Worm (Caenorhabditis elegans) whole organism, L2 larva: ENCODE results near the gene T01D1.5.

ENCODE experiments used
- C34F6.9 ChIP-seq: fragments of 150-350 bp; optimal IDR thresholded peaks from 2 replicates; lab custom pipeline; 2014; ENCODE audit warnings: missing biosample characterization, missing genetic modification characterization
- F13H6.1 ChIP-seq: sonication (generic microtip); optimal IDR thresholded peaks from 2 replicates; lab custom pipeline; 2016; ENCODE audit warnings: missing genetic modification characterization, missing compliant biosample characterization
- R02D3.7 ChIP-seq: fragments of 150-350 bp; optimal IDR thresholded peaks from 2 replicates; lab custom pipeline; 2014; ENCODE audit warnings: missing biosample characterization, missing genetic modification characterization
- Y55F3AM.14 ChIP-seq: fragments of 200-800 bp; sonication (Bioruptor generic); optimal IDR thresholded peaks from 2 replicates; lab custom pipeline; 2018; ENCODE audit warnings: mild to moderate bottlenecking, missing genetic modification characterization, missing compliant biosample characterization
- ZK546.5 ChIP-seq: sonication (generic microtip); optimal IDR thresholded peaks from 2 replicates; lab custom pipeline; 2017; ENCODE audit warnings: missing biosample characterization, missing genetic modification characterization
- alr-1 ChIP-seq: fragments of 150-350 bp; optimal IDR thresholded peaks from 2 replicates; lab custom pipeline; 2014; ENCODE audit warnings: missing biosample characterization, missing genetic modification characterization
- aly-2 ChIP-seq: fragments of 150-350 bp; optimal IDR thresholded peaks from 2 replicates; lab custom pipeline; 2014; ENCODE audit warnings: missing biosample characterization, missing genetic modification characterization
- ama-1 ChIP-seq: fragments of 150-350 bp; optimal IDR thresholded peaks from 2 replicates; lab custom pipeline; 2018; ENCODE audit warnings: inconsistent platforms
- blmp-1 ChIP-seq: sonication (generic microtip); optimal IDR thresholded peaks from 2 replicates; lab custom pipeline; 2017; ENCODE audit warnings: missing genetic modification characterization, mild to moderate bottlenecking, missing compliant biosample characterization, antibody characterized with exemption, moderate library complexity; ENCODE audit not compliant: insufficient read depth
- ceh-16 ChIP-seq: fragments of 150-350 bp; optimal IDR thresholded peaks from 2 replicates; lab custom pipeline; 2014; ENCODE audit warnings: missing biosample characterization, missing genetic modification characterization
- ceh-82 ChIP-seq: fragments of 150-350 bp; optimal IDR thresholded peaks from 2 replicates; lab custom pipeline; 2014; ENCODE audit warnings: missing biosample characterization, missing genetic modification characterization
- crh-2 ChIP-seq: sonication (generic microtip); optimal IDR thresholded peaks from 2 replicates; lab custom pipeline; 2017; ENCODE audit warnings: missing biosample characterization, missing genetic modification characterization
- dmd-4 ChIP-seq: sonication (generic microtip); optimal IDR thresholded peaks from 2 replicates; lab custom pipeline; 2017; ENCODE audit warnings: missing biosample characterization, missing genetic modification characterization
- egl-27 ChIP-seq: sonication (generic microtip); optimal IDR thresholded peaks from 3 replicates; lab custom pipeline; 2017; ENCODE audit warnings: missing biosample characterization, missing genetic modification reagents, missing genetic modification characterization
- elt-1 ChIP-seq: fragments of 150-350 bp; optimal IDR thresholded peaks from 2 replicates; lab custom pipeline; 2014; ENCODE audit warnings: missing biosample characterization, missing genetic modification characterization
- elt-3 ChIP-seq: sonication (generic microtip); optimal IDR thresholded peaks from 2 replicates; lab custom pipeline; 2017; ENCODE audit warnings: missing biosample characterization, missing genetic modification characterization
- fos-1 ChIP-seq: fragments of 150-350 bp; optimal IDR thresholded peaks from 2 replicates; lab custom pipeline; 2014; ENCODE audit warnings: missing biosample characterization, missing genetic modification characterization
- gmeb-1 ChIP-seq: fragments of 150-350 bp; optimal IDR thresholded peaks from 2 replicates; lab custom pipeline; 2014; ENCODE audit warnings: missing biosample characterization, missing genetic modification characterization
- lin-11 ChIP-seq: fragments of 150-350 bp; sonication (generic microtip); optimal IDR thresholded peaks from 2 replicates; lab custom pipeline; 2014; ENCODE audit warnings: missing biosample characterization, missing genetic modification characterization, inconsistent platforms, mixed read lengths
- lin-13 ChIP-seq: fragments of 150-350 bp; optimal IDR thresholded peaks from 2 replicates; lab custom pipeline; 2014; ENCODE audit warnings: missing biosample characterization, missing genetic modification reagents, missing genetic modification characterization
- lin-39 ChIP-seq: fragments of 150-350 bp; optimal IDR thresholded peaks from 2 replicates; lab custom pipeline; 2014; ENCODE audit warnings: missing biosample characterization, missing genetic modification reagents, missing genetic modification characterization
- lsy-2 ChIP-seq, 2 experiments: fragments of 150-350 bp in 1 of 2; sonication (generic microtip) in 1 of 2; optimal IDR thresholded peaks; 2 replicates each; lab custom pipeline; 2014 to 2017; ENCODE audit warnings: missing biosample characterization in 2 of 2, missing genetic modification characterization in 2 of 2
- mab-5 ChIP-seq: fragments of 150-350 bp; optimal IDR thresholded peaks from 2 replicates; lab custom pipeline; 2014; ENCODE audit warnings: missing biosample characterization, missing genetic modification characterization
- mbf-1 ChIP-seq: sonication (generic microtip); optimal IDR thresholded peaks from 2 replicates; lab custom pipeline; 2017; ENCODE audit warnings: missing biosample characterization, missing genetic modification characterization
- mdl-1 ChIP-seq, 2 experiments: fragments of 150-350 bp in 1 of 2; sonication (generic microtip) in 1 of 2; optimal IDR thresholded peaks; 2 replicates each; lab custom pipeline; 2017; ENCODE audit warnings: missing biosample characterization in 2 of 2, missing genetic modification characterization in 2 of 2
- nhr-10 ChIP-seq: sonication (generic microtip); optimal IDR thresholded peaks from 2 replicates; lab custom pipeline; 2017; ENCODE audit warnings: missing biosample characterization, missing genetic modification characterization
- nhr-11 ChIP-seq: fragments of 150-350 bp; optimal IDR thresholded peaks from 2 replicates; lab custom pipeline; 2014; ENCODE audit warnings: missing biosample characterization, missing genetic modification characterization
- nhr-12 ChIP-seq: fragments of 150-350 bp; optimal IDR thresholded peaks from 2 replicates; lab custom pipeline; 2014; ENCODE audit warnings: missing biosample characterization, missing genetic modification characterization
- nhr-129 ChIP-seq: fragments of 150-350 bp; optimal IDR thresholded peaks from 2 replicates; lab custom pipeline; 2014; ENCODE audit warnings: missing biosample characterization, missing genetic modification characterization
- nhr-21 ChIP-seq: fragments of 150-350 bp; optimal IDR thresholded peaks from 2 replicates; lab custom pipeline; 2014; ENCODE audit warnings: missing biosample characterization, missing genetic modification characterization
- nhr-23 ChIP-seq: fragments of 150-350 bp; optimal IDR thresholded peaks from 2 replicates; lab custom pipeline; 2014; ENCODE audit warnings: missing biosample characterization, missing genetic modification reagents, missing genetic modification characterization
- nhr-237 ChIP-seq: fragments of 150-350 bp; optimal IDR thresholded peaks from 2 replicates; lab custom pipeline; 2014; ENCODE audit warnings: missing biosample characterization, missing genetic modification characterization
- nhr-25 ChIP-seq: fragments of 150-350 bp; sonication (generic microtip); optimal IDR thresholded peaks from 3 replicates; lab custom pipeline; 2014; ENCODE audit warnings: missing biosample characterization, missing genetic modification characterization
- nhr-6 ChIP-seq: fragments of 150-350 bp; optimal IDR thresholded peaks from 2 replicates; lab custom pipeline; 2014; ENCODE audit warnings: missing biosample characterization, missing genetic modification characterization
- nhr-77 ChIP-seq: fragments of 150-350 bp; optimal IDR thresholded peaks from 2 replicates; lab custom pipeline; 2014; ENCODE audit warnings: missing biosample characterization, missing genetic modification characterization
- peb-1 ChIP-seq: fragments of 150-350 bp; optimal IDR thresholded peaks from 2 replicates; lab custom pipeline; 2014; ENCODE audit warnings: missing biosample characterization, missing genetic modification characterization
- sem-4 ChIP-seq: fragments of 150-350 bp; optimal IDR thresholded peaks from 2 replicates; lab custom pipeline; 2014; ENCODE audit warnings: missing biosample characterization, missing genetic modification reagents, missing genetic modification characterization
- skn-1 ChIP-seq: sonication (generic microtip); optimal IDR thresholded peaks from 2 replicates; lab custom pipeline; 2017; ENCODE audit warnings: missing biosample characterization, missing genetic modification characterization
- sma-3 ChIP-seq: sonication (generic microtip); optimal IDR thresholded peaks from 2 replicates; lab custom pipeline; 2016; ENCODE audit warnings: missing genetic modification reagents, missing genetic modification characterization, missing compliant biosample characterization
- sma-9 ChIP-seq, 2 experiments: fragments of 150-350 bp in 1 of 2; sonication (generic microtip) in 1 of 2; optimal IDR thresholded peaks; 2 replicates each; lab custom pipeline; 2014 to 2016; ENCODE audit warnings: missing genetic modification characterization in 2 of 2, mild to moderate bottlenecking in 1 of 2, missing biosample characterization in 1 of 2, missing compliant biosample characterization in 1 of 2, missing genetic modification reagents in 1 of 2, moderate library complexity in 1 of 2
- snpc-4 ChIP-seq: fragments of 150-350 bp; optimal IDR thresholded peaks from 2 replicates; lab custom pipeline; 2014; ENCODE audit warnings: missing biosample characterization, missing genetic modification characterization
- unc-39 ChIP-seq: fragments of 150-350 bp; optimal IDR thresholded peaks from 2 replicates; lab custom pipeline; 2014; ENCODE audit warnings: missing biosample characterization, missing genetic modification characterization
- unc-55 ChIP-seq: fragments of 150-350 bp; sonication (generic microtip); optimal IDR thresholded peaks from 3 replicates; lab custom pipeline; 2014; ENCODE audit warnings: missing biosample characterization, missing genetic modification reagents, missing genetic modification characterization
- unc-62 ChIP-seq: fragments of 150-350 bp; optimal IDR thresholded peaks from 2 replicates; lab custom pipeline; 2014; ENCODE audit warnings: missing biosample characterization, missing genetic modification reagents, missing genetic modification characterization
- zag-1 ChIP-seq: fragments of 150-350 bp; optimal IDR thresholded peaks from 2 replicates; lab custom pipeline; 2014; ENCODE audit warnings: missing biosample characterization, missing genetic modification characterization
- ztf-1 ChIP-seq: fragments of 200-800 bp; sonication (Bioruptor generic); conservative IDR thresholded peaks from 2 replicates; pipeline ENCODE4 v1.3.6; 2022; ENCODE audit warnings: missing genetic modification characterization, missing compliant biosample characterization
- ztf-11 ChIP-seq: sonication (generic microtip); optimal IDR thresholded peaks from 2 replicates; lab custom pipeline; 2017; ENCODE audit warnings: missing biosample characterization, missing genetic modification characterization
- ztf-4 ChIP-seq: fragments of 150-350 bp; optimal IDR thresholded peaks from 2 replicates; lab custom pipeline; 2014; ENCODE audit warnings: missing biosample characterization, missing genetic modification characterization

The T01D1.5 gene

DNA sequence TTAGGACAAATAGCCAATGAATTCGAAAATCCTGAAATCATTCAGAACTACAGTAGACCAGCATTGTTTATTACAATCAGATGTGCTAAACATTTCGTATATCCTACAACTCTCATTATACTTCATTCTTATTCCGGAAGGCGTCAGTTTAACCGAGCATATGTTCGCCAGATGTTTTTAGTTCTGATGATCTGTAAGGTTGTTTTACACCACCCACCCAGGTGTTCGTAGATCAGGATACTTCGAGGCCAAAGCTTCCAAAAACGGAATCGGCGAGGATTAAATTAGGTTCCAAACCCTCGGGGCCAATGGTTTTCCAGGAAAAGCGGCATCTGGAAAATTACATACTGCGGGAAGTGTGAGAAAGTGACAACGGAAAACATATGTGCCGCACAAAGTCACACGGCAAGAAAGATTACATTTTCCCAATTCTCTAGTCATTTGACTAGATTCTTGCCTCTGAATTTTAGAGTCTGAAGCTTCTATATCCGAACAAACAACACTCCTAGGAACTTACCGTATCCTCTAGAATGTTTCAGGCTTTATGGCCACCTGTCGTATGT lies 28.2 kb downstream of the T01D1.5 start:
- TF ChIP-seq unc-39 (tag; lab: Kevin White, UChicago) (no peak), nhr-11 (tag; lab: Kevin White, UChicago) (no peak), lsy-2 (tag; optimal IDR thresholded peaks at IDR 0.05; lab: Kevin White, UChicago) (peak in 1 of 2 experiments; percentile 26), zag-1 (tag; lab: Kevin White, UChicago) (no peak), mdl-1 (tag; optimal IDR thresholded peaks at IDR 0.05; lab: Kevin White, UChicago) (no peak), sma-9 (GFP tag; optimal IDR thresholded peaks at IDR 0.05; lab: Kevin White, UChicago) (peak; percentile 29), sma-9 (tag; optimal IDR thresholded peaks at IDR 0.05; lab: Kevin White, UChicago) (no peak), lin-11 (tag; lab: Kevin White, UChicago) (peak; percentile 14), F13H6.1 (tag; lab: Kevin White, UChicago) (no peak)

DNA sequence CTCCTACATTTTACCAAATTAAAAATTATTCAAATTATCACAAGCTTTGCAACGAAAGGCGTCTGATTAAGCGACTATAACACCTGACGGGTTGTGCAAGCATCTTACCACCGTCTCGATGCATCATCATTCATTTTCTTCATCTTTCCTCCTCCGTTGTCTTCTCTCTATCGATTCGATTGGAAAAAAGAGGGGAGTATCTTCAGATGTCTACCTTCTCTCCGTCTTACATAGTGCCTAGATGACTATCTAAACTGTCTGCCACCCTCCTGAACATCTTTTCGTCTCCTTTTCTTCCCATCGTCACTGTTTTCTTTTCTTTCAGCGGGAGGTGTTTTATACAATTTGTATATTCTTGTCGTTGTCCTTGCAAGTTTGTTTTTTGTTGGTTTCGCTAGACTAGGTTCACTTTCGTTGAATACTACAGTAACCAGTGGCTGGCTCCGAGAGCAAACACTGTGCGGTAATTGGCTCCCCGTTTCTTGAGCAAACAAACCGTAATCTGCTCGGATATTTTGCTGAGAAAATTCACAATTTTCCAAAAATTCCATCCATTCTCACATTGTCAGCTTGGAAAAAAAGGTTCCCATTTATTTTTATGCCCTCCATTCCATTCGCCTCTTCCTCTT lies 29.5 kb downstream of the T01D1.5 start:
- no peak for TF ChIP-seq ztf-1 (GFP tag; lab: Robert Waterston, UW)
- no peak for TF ChIP-seq sem-4 (tag; lab: Kevin White, UChicago)
- TF ChIP-seq zag-1 (tag; lab: Kevin White, UChicago): no peak
- TF ChIP-seq skn-1: no peak
- TF ChIP-seq nhr-23 (tag; lab: Kevin White, UChicago): no peak
- peak; percentile 17 for TF ChIP-seq F13H6.1 (tag; lab: Kevin White, UChicago)
- TF ChIP-seq C34F6.9 (tag; lab: Kevin White, UChicago): peak; percentile 45
- TF ChIP-seq mbf-1: no peak
- TF ChIP-seq crh-2 (tag; lab: Kevin White, UChicago): peak; percentile 46
- no peak for TF ChIP-seq elt-3 (tag; lab: Kevin White, UChicago)
- no peak for TF ChIP-seq mdl-1 (tag; optimal IDR thresholded peaks at IDR 0.05; lab: Kevin White, UChicago)
- peak in 1 of 2 experiments; percentile 42 for TF ChIP-seq lsy-2 (tag; optimal IDR thresholded peaks at IDR 0.05; lab: Kevin White, UChicago)
- TF ChIP-seq lin-13 (GFP tag; lab: Kevin White, UChicago): peak; percentile 13
- TF ChIP-seq nhr-129: peak; percentile 70
- TF ChIP-seq sma-3 (GFP tag; lab: Kevin White, UChicago): peak; percentile 5
- no peak for TF ChIP-seq unc-62 (GFP tag; lab: Kevin White, UChicago)
- TF ChIP-seq gmeb-1 (tag; lab: Kevin White, UChicago): peak; percentile 13
- TF ChIP-seq sma-9 (GFP tag; optimal IDR thresholded peaks at IDR 0.05; lab: Kevin White, UChicago): peak; percentile 39
- no peak for TF ChIP-seq sma-9 (tag; optimal IDR thresholded peaks at IDR 0.05; lab: Kevin White, UChicago)
- TF ChIP-seq fos-1 (tag; lab: Kevin White, UChicago): peak; percentile 61
- TF ChIP-seq nhr-6 (tag; lab: Kevin White, UChicago): no peak
- TF ChIP-seq nhr-12: no peak
- TF ChIP-seq peb-1: no peak
- no peak for TF ChIP-seq R02D3.7
- TF ChIP-seq ztf-11 (tag; lab: Kevin White, UChicago): no peak
- no peak for TF ChIP-seq ceh-82 (tag; lab: Kevin White, UChicago)
- no peak for TF ChIP-seq lin-39 (tag; lab: Kevin White, UChicago)
- TF ChIP-seq Y55F3AM.14 (GFP tag; lab: Kevin White, UChicago): no peak
- no peak for TF ChIP-seq snpc-4 (tag; lab: Kevin White, UChicago)
- TF ChIP-seq egl-27: no peak
- TF ChIP-seq aly-2: no peak
- peak; percentile 37 for TF ChIP-seq nhr-25 (tag; lab: Kevin White, UChicago)
- no peak for TF ChIP-seq nhr-11 (tag; lab: Kevin White, UChicago)
- TF ChIP-seq nhr-237 (tag; lab: Kevin White, UChicago): no peak
- no peak for TF ChIP-seq nhr-21 (tag; lab: Kevin White, UChicago)
- no peak for TF ChIP-seq ama-1 (lab: Kevin White, UChicago)
- TF ChIP-seq ceh-16 (tag; lab: Kevin White, UChicago): no peak
- no peak for TF ChIP-seq nhr-10
- no peak for TF ChIP-seq lin-11 (tag; lab: Kevin White, UChicago)
- no peak for TF ChIP-seq elt-1 (tag; lab: Kevin White, UChicago)
- no peak for TF ChIP-seq ztf-4 (tag; lab: Kevin White, UChicago)
- no peak for TF ChIP-seq unc-39 (tag; lab: Kevin White, UChicago)
- TF ChIP-seq nhr-77 (tag; lab: Kevin White, UChicago): no peak
- TF ChIP-seq dmd-4 (tag; lab: Kevin White, UChicago): no peak
- TF ChIP-seq mab-5 (tag; lab: Kevin White, UChicago): no peak
- TF ChIP-seq ZK546.5 (tag; lab: Kevin White, UChicago): no peak
- TF ChIP-seq blmp-1: peak; percentile 35
- TF ChIP-seq alr-1: no peak
- TF ChIP-seq unc-55: no peak
